Worm (Caenorhabditis elegans) whole organism, young adult: Measurements from ENCODE around the gene str-19.
"Not testable (repeated sequence)": the region's sequence is repeated elsewhere in the genome, so short reads cannot be mapped to it uniquely, and the experiment has no call there.

ENCODE experiments used
- F10E7.11 ChIP-seq: sonication (generic microtip); optimal IDR thresholded peaks from 2 replicates; lab custom pipeline; 2017; ENCODE audit warnings: mild to moderate bottlenecking, missing genetic modification characterization, moderate library complexity, missing compliant biosample characterization
- F37B4.10 ChIP-seq: fragments of 200-800 bp; sonication (Bioruptor generic); IDR thresholded peaks from 2 replicates; pipeline ENCODE4 v1.3.6; 2022; ENCODE audit warnings: missing genetic modification characterization, missing compliant biosample characterization
- T07F8.4 ChIP-seq: sonication (generic microtip); optimal IDR thresholded peaks from 2 replicates; lab custom pipeline; 2016; ENCODE audit warnings: mild to moderate bottlenecking, missing genetic modification characterization, moderate library complexity, missing compliant biosample characterization
- Y56A3A.18 ChIP-seq: fragments of 200-800 bp; sonication (Bioruptor generic); IDR thresholded peaks from 2 replicates; pipeline ENCODE4 v1.3.6; 2022; ENCODE audit warnings: missing genetic modification reagents, missing genetic modification characterization, missing compliant biosample characterization
- Y67H2A.10 ChIP-seq: fragments of 200-800 bp; sonication (Bioruptor generic); conservative IDR thresholded peaks from 2 replicates; pipeline ENCODE4 v1.3.6; 2022; ENCODE audit warnings: missing genetic modification reagents, missing genetic modification characterization, missing compliant biosample characterization
- aptf-3 ChIP-seq: fragments of 200-800 bp; sonication (Bioruptor generic); IDR thresholded peaks from 2 replicates; pipeline ENCODE4 v1.3.6; 2022; ENCODE audit warnings: missing genetic modification characterization, missing compliant biosample characterization
- athp-1 ChIP-seq: sonication (generic microtip); optimal IDR thresholded peaks from 2 replicates; lab custom pipeline; 2017; ENCODE audit warnings: mild to moderate bottlenecking, missing genetic modification characterization, missing compliant biosample characterization
- attf-5 ChIP-seq: fragments of 200-800 bp; sonication (Bioruptor generic); optimal IDR thresholded peaks from 2 replicates; lab custom pipeline; 2018; ENCODE audit warnings: mild to moderate bottlenecking, missing genetic modification characterization, missing compliant biosample characterization
- cebp-1 ChIP-seq, 2 experiments: fragments of 200-800 bp in 1 of 2; sonication (Bioruptor generic) in 1 of 2; sonication (generic microtip) in 1 of 2; IDR thresholded peaks in 1 of 2; optimal IDR thresholded peaks in 1 of 2; 2 replicates each; pipeline versions ENCODE4 v1.3.6 to Lab custom; 2017 to 2022; ENCODE audit warnings: missing compliant biosample characterization in 2 of 2, missing genetic modification characterization in 2 of 2, mild to moderate bottlenecking in 1 of 2, missing genetic modification reagents in 1 of 2, moderate library complexity in 1 of 2
- dpl-1 ChIP-seq: fragments of 150-350 bp; optimal IDR thresholded peaks from 2 replicates; lab custom pipeline; 2014; ENCODE audit warnings: missing biosample characterization, missing genetic modification reagents, missing genetic modification characterization
- gei-17 ChIP-seq: fragments of 200-800 bp; sonication (Bioruptor generic); optimal IDR thresholded peaks from 2 replicates; lab custom pipeline; 2018; ENCODE audit warnings: mild to moderate bottlenecking, missing genetic modification characterization, missing compliant biosample characterization
- hlh-12 ChIP-seq: sonication (generic microtip); optimal IDR thresholded peaks from 2 replicates; lab custom pipeline; 2016; ENCODE audit warnings: missing genetic modification characterization, missing compliant biosample characterization
- hsf-1 ChIP-seq: fragments of 200-800 bp; sonication (Bioruptor generic); IDR thresholded peaks from 2 replicates; pipeline ENCODE4 v1.3.6; 2022; ENCODE audit warnings: missing genetic modification reagents, missing genetic modification characterization, missing compliant biosample characterization
- lag-1 ChIP-seq: fragments of 200-800 bp; sonication (Bioruptor generic); IDR thresholded peaks from 2 replicates; pipeline ENCODE4 v1.3.6; 2022; ENCODE audit warnings: missing genetic modification reagents, missing genetic modification characterization, missing compliant biosample characterization
- lin-54 ChIP-seq: fragments of 200-800 bp; sonication (Bioruptor generic); optimal IDR thresholded peaks from 2 replicates; lab custom pipeline; 2018; ENCODE audit warnings: mild to moderate bottlenecking, missing genetic modification characterization, missing compliant biosample characterization
- lir-1 ChIP-seq: fragments of 200-800 bp; sonication (Bioruptor generic); conservative IDR thresholded peaks from 2 replicates; pipeline ENCODE4 v1.3.6; 2022; ENCODE audit warnings: missing genetic modification reagents, missing genetic modification characterization, missing compliant biosample characterization
- lsy-27 ChIP-seq: sonication (generic microtip); optimal IDR thresholded peaks from 2 replicates; lab custom pipeline; 2017; ENCODE audit warnings: missing genetic modification characterization, mild to moderate bottlenecking, missing compliant biosample characterization, antibody characterized with exemption, missing genotype, borderline replicate concordance; ENCODE audit not compliant: insufficient read depth
- madf-3 ChIP-seq: fragments of 200-800 bp; sonication (Bioruptor generic); IDR thresholded peaks from 2 replicates; pipeline ENCODE4 v1.3.6; 2022; ENCODE audit warnings: missing genetic modification reagents, missing genetic modification characterization, missing compliant biosample characterization
- mes-4 ChIP-seq: sonication (generic microtip); optimal IDR thresholded peaks from 2 replicates; lab custom pipeline; 2016; ENCODE audit warnings: missing genotype, missing genetic modification characterization, missing compliant biosample characterization
- mxl-1 ChIP-seq: sonication (generic microtip); optimal IDR thresholded peaks from 2 replicates; lab custom pipeline; 2016; ENCODE audit warnings: missing genetic modification characterization, missing compliant biosample characterization
- nfyb-1 ChIP-seq: fragments of 200-800 bp; sonication (Bioruptor generic); IDR thresholded peaks from 2 replicates; pipeline ENCODE4 v1.3.6; 2022; ENCODE audit warnings: missing genetic modification reagents, missing genetic modification characterization, missing compliant biosample characterization
- nhr-120 ChIP-seq: fragments of 200-800 bp; sonication (Bioruptor generic); IDR thresholded peaks from 2 replicates; pipeline ENCODE4 v1.3.6; 2022; ENCODE audit warnings: missing genetic modification characterization, missing compliant biosample characterization
- nhr-27 ChIP-seq: fragments of 200-800 bp; sonication (Bioruptor generic); optimal IDR thresholded peaks from 2 replicates; lab custom pipeline; 2018; ENCODE audit warnings: mild to moderate bottlenecking, missing genetic modification characterization, moderate library complexity, missing compliant biosample characterization
- rcor-1 ChIP-seq: fragments of 200-800 bp; sonication (Bioruptor generic); IDR thresholded peaks from 2 replicates; pipeline ENCODE4 v1.3.6; 2022; ENCODE audit warnings: missing genetic modification reagents, missing genetic modification characterization, missing compliant biosample characterization
- rec-8 ChIP-seq, 2 experiments: sonication (generic microtip); optimal IDR thresholded peaks; 2 replicates each; lab custom pipeline; 2016; ENCODE audit warnings: mild to moderate bottlenecking in 2 of 2, missing genetic modification characterization in 2 of 2, missing genetic modification reagents in 2 of 2, missing genotype in 2 of 2, missing biosample characterization in 1 of 2, missing compliant biosample characterization in 1 of 2, moderate library complexity in 1 of 2
- repo-1 ChIP-seq: sonication (generic microtip); optimal IDR thresholded peaks from 2 replicates; lab custom pipeline; 2017; ENCODE audit warnings: mild to moderate bottlenecking, missing genetic modification characterization, missing compliant biosample characterization
- snpc-1.3 ChIP-seq: sonication (generic microtip); optimal IDR thresholded peaks from 2 replicates; lab custom pipeline; 2017; ENCODE audit warnings: missing genetic modification characterization, mild to moderate bottlenecking, missing compliant biosample characterization, antibody characterized with exemption, moderate library complexity, missing genotype, missing genetic modification reagents; ENCODE audit not compliant: insufficient read depth
- snpc-3.4 ChIP-seq: sonication (generic microtip); optimal IDR thresholded peaks from 2 replicates; lab custom pipeline; 2017; ENCODE audit warnings: missing genetic modification characterization, mild to moderate bottlenecking, missing compliant biosample characterization, antibody characterized with exemption, moderate library complexity, missing genotype, missing genetic modification reagents
- somi-1 ChIP-seq: fragments of 200-800 bp; sonication (Bioruptor generic); optimal IDR thresholded peaks from 2 replicates; lab custom pipeline; 2018; ENCODE audit warnings: mild to moderate bottlenecking, missing genetic modification characterization, missing compliant biosample characterization
- tbp1 ChIP-seq: fragments of 200-800 bp; sonication (Bioruptor generic); optimal IDR thresholded peaks from 2 replicates; lab custom pipeline; 2018; ENCODE audit warnings: mild to moderate bottlenecking, missing genetic modification characterization, missing compliant biosample characterization
- tlf-1 ChIP-seq: fragments of 200-800 bp; sonication (Bioruptor generic); optimal IDR thresholded peaks from 2 replicates; lab custom pipeline; 2018; ENCODE audit warnings: mild to moderate bottlenecking, missing genetic modification characterization, missing compliant biosample characterization
- xnd-1 ChIP-seq: sonication (generic microtip); optimal IDR thresholded peaks from 2 replicates; lab custom pipeline; 2016; ENCODE audit warnings: missing genotype, missing genetic modification reagents, missing genetic modification characterization, missing compliant biosample characterization

Gene str-19

DNA sequence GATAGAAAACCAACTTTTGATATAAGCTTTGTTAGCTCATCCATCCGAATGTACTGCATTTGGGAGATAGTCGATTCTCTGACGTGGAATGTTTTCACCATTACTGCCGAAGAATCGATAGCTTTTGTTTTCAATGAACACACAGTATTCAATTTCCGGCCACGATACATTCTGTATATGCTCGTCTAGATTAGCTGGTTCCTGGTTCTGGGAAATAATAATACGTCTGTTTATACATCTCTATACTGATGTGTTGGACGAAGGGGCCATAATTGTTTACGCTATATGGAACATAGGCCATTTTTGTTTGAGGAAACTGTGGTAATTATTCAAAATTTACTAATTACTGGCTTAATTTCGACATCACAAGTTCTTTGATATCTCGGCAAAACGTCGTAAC lies 5.9 kb upstream of the str-19 start, which contains the start of gene str-6:
str-6 (minus strand) TSS at position 101 of the 400 bp plus-strand sequence.
- TF ChIP-seq Y56A3A.18 (GFP tag; lab: Robert Waterston, UW), result no peak
- TF ChIP-seq rcor-1 (GFP tag; lab: Robert Waterston, UW), result no peak
- TF ChIP-seq hlh-12 (tag; lab: Kevin White, UChicago), result no peak
- TF ChIP-seq nhr-120 (GFP tag; lab: Robert Waterston, UW), result no peak
- no peak for TF ChIP-seq lir-1
- TF ChIP-seq lin-54 (GFP tag; lab: Kevin White, UChicago), result no peak
- TF ChIP-seq tbp1 (GFP tag; lab: Kevin White, UChicago), result no peak
- TF ChIP-seq nfyb-1 (GFP tag; lab: Robert Waterston, UW), result no peak
- TF ChIP-seq dpl-1, result no peak
- TF ChIP-seq mes-4, result no peak
- no peak for TF ChIP-seq F10E7.11 (tag; lab: Kevin White, UChicago)
- TF ChIP-seq cebp-1 (GFP tag; IDR thresholded peaks at IDR 0.05; lab: Robert Waterston, UW), result no peak
- TF ChIP-seq cebp-1 (tag; optimal IDR thresholded peaks at IDR 0.05; lab: Kevin White, UChicago), result no peak
- no peak for TF ChIP-seq snpc-3.4 (tag; lab: Kevin White, UChicago)
- TF ChIP-seq T07F8.4 (tag; lab: Kevin White, UChicago), result no peak
- no peak for TF ChIP-seq athp-1 (tag; lab: Kevin White, UChicago)

DNA sequence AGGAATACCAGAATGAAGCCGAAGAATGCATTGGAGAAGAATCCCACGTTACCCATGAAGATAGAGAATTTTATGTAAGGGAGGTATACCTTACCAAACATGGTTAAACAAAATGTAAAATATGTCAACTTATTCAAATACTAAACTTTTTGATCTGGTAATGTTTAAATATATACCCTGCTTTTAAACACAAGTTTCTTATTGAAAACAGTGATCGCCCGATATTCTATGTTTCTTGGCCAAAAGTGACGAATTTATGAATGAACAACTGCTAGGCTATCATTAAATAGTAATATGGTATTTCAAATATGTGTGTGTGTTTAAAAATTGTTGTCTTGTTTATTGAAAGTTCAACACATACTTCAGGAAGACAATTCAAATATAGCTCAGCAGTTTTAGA lies 4.1 kb upstream of the str-19 start, which contains the start of gene T23D5.8:
T23D5.8 (minus strand) TSS at position 101 of the 400 bp plus-strand sequence.
- not testable (repeated sequence) for TF ChIP-seq lsy-27 (tag; lab: Kevin White, UChicago); nhr-27 (tag; lab: Kevin White, UChicago); gei-17 (GFP tag; lab: Kevin White, UChicago)

DNA sequence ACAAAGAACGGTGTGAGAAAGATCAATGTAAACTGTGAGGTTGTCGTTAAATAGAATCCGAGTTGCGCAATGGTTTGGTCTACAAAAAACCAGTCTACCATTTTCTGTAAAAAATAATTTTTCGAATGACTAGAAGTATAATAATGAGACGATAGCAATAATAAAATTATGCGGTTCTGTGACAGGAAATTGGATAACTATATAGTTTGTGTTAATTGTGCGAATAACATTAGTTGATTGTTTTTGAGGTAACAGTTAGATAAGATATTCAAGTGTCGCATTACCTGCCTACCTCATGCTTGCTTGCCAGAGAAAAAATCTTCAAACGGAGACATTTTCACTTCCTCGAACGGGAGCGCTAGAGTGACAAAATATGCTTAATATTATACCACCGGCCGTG lies 2.4 kb downstream of the str-19 start, which contains the start of gene str-18:
str-18 (minus strand) TSS at position 101 of the 400 bp plus-strand sequence.
- TF ChIP-seq mxl-1, result no peak
- no peak for TF ChIP-seq xnd-1 (tag; lab: Kevin White, UChicago)
- TF ChIP-seq aptf-3 (GFP tag; lab: Robert Waterston, UW), result no peak

DNA sequence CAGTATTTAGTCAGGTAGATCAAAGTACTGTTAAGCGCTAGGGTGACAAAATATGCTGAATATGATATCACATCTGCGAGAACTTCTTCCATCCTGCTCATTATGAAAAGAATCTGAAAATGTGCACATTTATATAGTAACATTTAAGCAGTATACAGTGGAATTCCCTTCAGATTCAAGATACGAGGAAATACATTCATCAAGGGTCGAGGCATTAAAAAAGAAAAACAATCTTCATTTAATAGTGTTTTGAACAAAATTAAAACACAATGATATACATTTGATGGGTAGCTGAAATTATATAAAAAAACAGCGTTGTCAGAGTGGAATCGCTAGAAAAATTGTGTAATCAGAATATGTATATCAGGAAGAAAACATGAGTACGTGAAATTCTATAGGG lies 8.5 kb downstream of the str-19 start, which contains the start of gene str-27:
str-27 (minus strand) TSS at position 101 of the 400 bp plus-strand sequence.
- TF ChIP-seq tlf-1 (GFP tag; lab: Kevin White, UChicago) (no peak), repo-1 (tag; lab: Kevin White, UChicago) (no peak), Y67H2A.10 (no peak), hsf-1 (GFP tag; lab: Robert Waterston, UW) (no peak), F37B4.10 (GFP tag; lab: Robert Waterston, UW) (no peak), lir-1 (no peak), lag-1 (GFP tag; lab: Robert Waterston, UW) (no peak), somi-1 (GFP tag; lab: Kevin White, UChicago) (no peak), T07F8.4 (tag; lab: Kevin White, UChicago) (no peak), mes-4 (no peak), rcor-1 (GFP tag; lab: Robert Waterston, UW) (no peak), dpl-1 (no peak), tbp1 (GFP tag; lab: Kevin White, UChicago) (no peak), madf-3 (GFP tag; lab: Robert Waterston, UW) (no peak), snpc-1.3 (tag; lab: Kevin White, UChicago) (no peak), attf-5 (GFP tag; lab: Kevin White, UChicago) (no peak), rec-8 (tag; optimal IDR thresholded peaks at IDR 0.05; lab: Kevin White, UChicago) (no peak)
